Worm (Caenorhabditis elegans) whole organism, young adult: ENCODE data around the gene F54D5.15.
"Not testable (repeated sequence)": the region's sequence is repeated elsewhere in the genome, so short reads cannot be mapped to it uniquely, and the experiment has no call there.

Experiments used
- T26A5.8 ChIP-seq: sonication (generic microtip); optimal IDR thresholded peaks from 2 replicates; lab custom pipeline; 2016; ENCODE audit warnings: missing genetic modification characterization, missing compliant biosample characterization
- dpl-1 ChIP-seq: fragments of 150-350 bp; optimal IDR thresholded peaks from 2 replicates; lab custom pipeline; 2014; ENCODE audit warnings: missing biosample characterization, missing genetic modification reagents, missing genetic modification characterization
- nhr-27 ChIP-seq: fragments of 200-800 bp; sonication (Bioruptor generic); optimal IDR thresholded peaks from 2 replicates; lab custom pipeline; 2018; ENCODE audit warnings: mild to moderate bottlenecking, missing genetic modification characterization, moderate library complexity, missing compliant biosample characterization

DNA sequence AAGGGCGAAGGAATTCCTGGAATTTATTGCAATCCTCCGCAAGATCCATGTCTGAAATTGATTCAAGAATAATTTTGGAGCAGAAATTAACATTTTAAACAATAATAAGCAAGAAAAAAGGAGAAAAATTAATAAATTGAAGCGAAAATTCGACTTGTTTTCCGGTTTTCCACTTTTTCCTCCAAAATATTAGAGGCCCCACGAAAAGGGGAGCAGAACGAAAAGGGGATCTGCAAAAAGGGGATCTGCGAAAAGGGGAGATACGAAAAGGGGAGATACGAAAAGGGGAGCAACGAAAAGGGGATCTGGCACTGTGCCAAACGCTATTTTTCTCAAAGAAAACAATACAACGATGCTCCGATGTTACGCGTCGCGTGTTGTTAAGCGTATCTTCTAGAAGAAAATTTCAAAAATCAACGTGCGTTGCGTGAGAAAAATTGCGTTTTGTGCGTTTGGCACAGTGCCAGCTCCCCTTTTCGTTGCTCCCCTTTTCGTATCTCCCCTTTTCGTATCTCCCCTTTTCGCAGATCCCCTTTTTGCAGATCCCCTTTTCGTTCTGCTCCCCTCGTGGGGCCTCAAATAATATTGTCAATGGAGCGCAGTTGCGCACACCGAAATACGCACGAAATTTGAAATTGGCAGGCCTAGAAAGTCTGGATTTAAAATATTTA, 29.5 kb downstream of the F54D5.15 start, which contains the start of gene Y62F5A.12:
- TF ChIP-seq nhr-27, T26A5.8 (tag; lab: Kevin White, UChicago): not testable (repeated sequence)
- TF ChIP-seq dpl-1 (GFP tag; lab: Kevin White, UChicago), result peak; percentile 60
